Fruit fly (Drosophila melanogaster) whole organism, embryonic: ENCODE results near the gene MESR3.

Source experiments
- Atf-2 ChIP-seq: fragments of 200-800 bp; sonication (Bioruptor generic); optimal IDR thresholded peaks from 2 replicates; lab custom pipeline; 2016; ENCODE audit warnings: missing biosample characterization, missing genetic modification characterization
- BEAF-32 ChIP-seq: fragments of 200-800 bp; sonication (Bioruptor generic); optimal IDR thresholded peaks from 3 replicates; lab custom pipeline; 2017; ENCODE audit warnings: missing biosample characterization, missing genetic modification characterization, mild to moderate bottlenecking, moderate library complexity, missing genetic modification reagents
- Bdp1 ChIP-seq: fragments of 200-800 bp; sonication (Bioruptor generic); optimal IDR thresholded peaks from 3 replicates; lab custom pipeline; 2016; ENCODE audit warnings: missing biosample characterization, missing genetic modification characterization
- CG11504 ChIP-seq: fragments of 200-800 bp; sonication (Bioruptor generic); optimal IDR thresholded peaks from 3 replicates; lab custom pipeline; 2019; ENCODE audit warnings: missing biosample characterization, mild to moderate bottlenecking, missing genetic modification characterization, moderate library complexity
- CG11723 ChIP-seq: fragments of 200-800 bp; sonication (Bioruptor generic); optimal IDR thresholded peaks from 2 replicates; lab custom pipeline; 2017; ENCODE audit warnings: missing biosample characterization, mild to moderate bottlenecking, missing genetic modification characterization
- CG12659 ChIP-seq: fragments of 200-800 bp; sonication (Bioruptor generic); optimal IDR thresholded peaks from 3 replicates; lab custom pipeline; 2017; ENCODE audit warnings: mild to moderate bottlenecking, missing biosample characterization, missing genetic modification reagents, missing genetic modification characterization
- CG13775 ChIP-seq: fragments of 200-800 bp; sonication (Bioruptor generic); optimal IDR thresholded peaks from 3 replicates; lab custom pipeline; 2017; ENCODE audit warnings: missing biosample characterization, mild to moderate bottlenecking, missing genetic modification characterization
- CG17186 ChIP-seq: fragments of 200-800 bp; sonication (Bioruptor generic); optimal IDR thresholded peaks from 3 replicates; lab custom pipeline; 2017; ENCODE audit warnings: missing biosample characterization, missing genetic modification reagents, missing genetic modification characterization
- CG17802 ChIP-seq: fragments of 200-800 bp; sonication (Bioruptor generic); optimal IDR thresholded peaks from 2 replicates; lab custom pipeline; 2018; ENCODE audit warnings: missing biosample characterization, mild to moderate bottlenecking, missing genetic modification characterization, moderate library complexity
- CG3163 ChIP-seq: fragments of 200-800 bp; sonication (Bioruptor generic); optimal IDR thresholded peaks from 3 replicates; lab custom pipeline; 2016; ENCODE audit warnings: missing biosample characterization, missing genetic modification characterization
- CG33557 ChIP-seq: fragments of 200-800 bp; sonication (Bioruptor generic); optimal IDR thresholded peaks from 2 replicates; lab custom pipeline; 2019; ENCODE audit warnings: missing biosample characterization, mild to moderate bottlenecking, missing genetic modification characterization, moderate library complexity
- CG34422 ChIP-seq: fragments of 200-800 bp; sonication (Bioruptor generic); IDR thresholded peaks from 3 replicates; pipeline ENCODE4 v1.3.6; 2022; ENCODE audit warnings: missing biosample characterization, missing genetic modification characterization
- CG4404 ChIP-seq: fragments of 200-800 bp; sonication (Bioruptor generic); IDR thresholded peaks from 2 replicates; pipeline ENCODE4 v1.3.6; 2022; ENCODE audit warnings: missing biosample characterization, missing genetic modification characterization
- CG4424 ChIP-seq: fragments of 200-800 bp; sonication (Bioruptor generic); optimal IDR thresholded peaks from 3 replicates; lab custom pipeline; 2016; ENCODE audit warnings: missing biosample characterization, missing genetic modification characterization
- CG8089 ChIP-seq: fragments of 200-800 bp; sonication (Bioruptor generic); optimal IDR thresholded peaks from 3 replicates; lab custom pipeline; 2016; ENCODE audit warnings: missing biosample characterization, missing genetic modification characterization
- CG8478 ChIP-seq: fragments of >200 bp; optimal IDR thresholded peaks from 2 replicates; lab custom pipeline; 2018
- CG8944 ChIP-seq: fragments of 200-800 bp; sonication (Bioruptor generic); optimal IDR thresholded peaks from 3 replicates; lab custom pipeline; 2016; ENCODE audit warnings: missing biosample characterization, missing genetic modification characterization
- CrebB ChIP-seq: fragments of 200-800 bp; sonication (Bioruptor generic); optimal IDR thresholded peaks from 3 replicates; lab custom pipeline; 2018; ENCODE audit warnings: missing biosample characterization, mild to moderate bottlenecking, missing genetic modification characterization
- D19B ChIP-seq: fragments of 200-800 bp; sonication (Bioruptor generic); optimal IDR thresholded peaks from 2 replicates; lab custom pipeline; 2017; ENCODE audit warnings: missing biosample characterization, mild to moderate bottlenecking, missing genetic modification characterization
- Drgx ChIP-seq: fragments of 200-800 bp; sonication (Bioruptor generic); IDR thresholded peaks from 2 replicates; pipeline ENCODE4 v1.3.6; 2022; ENCODE audit warnings: missing biosample characterization, missing genetic modification characterization
- Lhr ChIP-seq: fragments of 200-800 bp; sonication (Bioruptor generic); optimal IDR thresholded peaks from 3 replicates; lab custom pipeline; 2017; ENCODE audit warnings: mild to moderate bottlenecking, missing biosample characterization, missing genetic modification reagents, missing genetic modification characterization
- Mad ChIP-seq: fragments of 200-800 bp; sonication (Bioruptor generic); optimal IDR thresholded peaks from 2 replicates; lab custom pipeline; 2016; ENCODE audit warnings: missing biosample characterization, missing genetic modification characterization
- PHDP ChIP-seq: fragments of 200-800 bp; sonication (Bioruptor generic); optimal IDR thresholded peaks from 3 replicates; lab custom pipeline; 2018; ENCODE audit warnings: missing biosample characterization, mild to moderate bottlenecking, missing genetic modification characterization, moderate library complexity
- Side ChIP-seq: fragments of 200-800 bp; sonication (Bioruptor generic); optimal IDR thresholded peaks from 2 replicates; lab custom pipeline; 2016; ENCODE audit warnings: missing biosample characterization, missing genetic modification characterization
- Sry-β ChIP-seq: fragments of 200-800 bp; sonication (Bioruptor generic); optimal IDR thresholded peaks from 2 replicates; lab custom pipeline; 2018; ENCODE audit warnings: missing biosample characterization, mild to moderate bottlenecking, missing genetic modification characterization, moderate library complexity
- Sry-δ ChIP-seq: fragments of 200-800 bp; sonication (Bioruptor generic); optimal IDR thresholded peaks from 2 replicates; lab custom pipeline; 2016; ENCODE audit warnings: missing biosample characterization, missing genetic modification characterization
- Tbp ChIP-seq: fragments of >200 bp; optimal IDR thresholded peaks from 2 replicates; lab custom pipeline; 2018; ENCODE audit warnings: missing biosample characterization, missing genetic modification characterization
- Trl ChIP-seq, 3 experiments: fragments of >200 bp in 2 of 3; fragments of 200-800 bp in 1 of 3; sonication (Bioruptor generic) in 1 of 3; optimal IDR thresholded peaks; 2 replicates in 1 of 3; 3 replicates in 2 of 3; lab custom pipeline; 2016 to 2017; ENCODE audit warnings: missing biosample characterization in 1 of 3, missing genetic modification characterization in 1 of 3
- bsh ChIP-seq, 2 experiments: fragments of 200-800 bp; sonication (Bioruptor generic); optimal IDR thresholded peaks; 2 replicates each; lab custom pipeline; 2017 to 2018; ENCODE audit warnings: mild to moderate bottlenecking in 2 of 2, missing biosample characterization in 2 of 2, missing genetic modification characterization in 2 of 2, moderate library complexity in 1 of 2
- dan ChIP-seq: fragments of 200-800 bp; sonication (Bioruptor generic); IDR thresholded peaks from 2 replicates; pipeline ENCODE4 v1.3.6; 2022; ENCODE audit warnings: missing biosample characterization, missing genetic modification characterization
- dmrt99B ChIP-seq: fragments of 200-800 bp; sonication (Bioruptor generic); optimal IDR thresholded peaks from 2 replicates; lab custom pipeline; 2018; ENCODE audit warnings: missing biosample characterization, mild to moderate bottlenecking, missing genetic modification characterization, moderate library complexity
- gro ChIP-seq: fragments of 200-800 bp; sonication (Bioruptor generic); optimal IDR thresholded peaks from 2 replicates; lab custom pipeline; 2016; ENCODE audit warnings: missing biosample characterization, missing genetic modification characterization
- gt ChIP-seq: fragments of 200-800 bp; sonication (Bioruptor generic); IDR thresholded peaks from 2 replicates; pipeline ENCODE4 v1.3.6; 2022; ENCODE audit warnings: missing biosample characterization, missing genetic modification characterization
- kah ChIP-seq: fragments of 200-800 bp; sonication (Bioruptor generic); optimal IDR thresholded peaks from 2 replicates; lab custom pipeline; 2018; ENCODE audit warnings: missing biosample characterization, mild to moderate bottlenecking, missing genetic modification characterization
- ken ChIP-seq: fragments of 200-800 bp; sonication (Bioruptor generic); IDR thresholded peaks from 3 replicates; pipeline ENCODE4 v1.3.6; 2022; ENCODE audit warnings: missing biosample characterization, missing genetic modification characterization
- lola ChIP-seq, 3 experiments: fragments of >200 bp in 2 of 3; fragments of 200-800 bp in 1 of 3; sonication (Bioruptor generic) in 1 of 3; optimal IDR thresholded peaks; 2 replicates each; lab custom pipeline; 2017 to 2019; ENCODE audit warnings: missing biosample characterization in 3 of 3, missing genetic modification characterization in 3 of 3, mild to moderate bottlenecking in 1 of 3, moderate library complexity in 1 of 3
- luna ChIP-seq: fragments of 200-800 bp; sonication (Bioruptor generic); optimal IDR thresholded peaks from 2 replicates; lab custom pipeline; 2016; ENCODE audit warnings: missing biosample characterization, missing genetic modification characterization
- maf-S ChIP-seq: fragments of 200-800 bp; sonication (Bioruptor generic); optimal IDR thresholded peaks from 2 replicates; lab custom pipeline; 2016; ENCODE audit warnings: missing biosample characterization, missing genetic modification characterization
- mam ChIP-seq: fragments of 200-800 bp; sonication (Bioruptor generic); optimal IDR thresholded peaks from 3 replicates; lab custom pipeline; 2016; ENCODE audit warnings: missing biosample characterization, missing genetic modification characterization
- nerfin-2 ChIP-seq: fragments of 200-800 bp; sonication (Bioruptor generic); IDR thresholded peaks from 2 replicates; pipeline ENCODE4 v1.3.6; 2022; ENCODE audit warnings: missing biosample characterization, missing genetic modification characterization; ENCODE audit not compliant: partially characterized antibody
- org-1 ChIP-seq: fragments of 200-800 bp; sonication (Bioruptor generic); optimal IDR thresholded peaks from 2 replicates; lab custom pipeline; 2017; ENCODE audit warnings: missing biosample characterization, missing genetic modification characterization
- pb ChIP-seq: fragments of 200-800 bp; sonication (Bioruptor generic); optimal IDR thresholded peaks from 3 replicates; lab custom pipeline; 2016; ENCODE audit warnings: missing biosample characterization, missing genetic modification characterization
- pho ChIP-seq: fragments of 200-800 bp; sonication (Bioruptor generic); optimal IDR thresholded peaks from 2 replicates; lab custom pipeline; 2016; ENCODE audit warnings: missing biosample characterization, missing genetic modification characterization
- pita ChIP-seq: fragments of 200-800 bp; sonication (Bioruptor generic); optimal IDR thresholded peaks from 2 replicates; lab custom pipeline; 2017; ENCODE audit warnings: missing biosample characterization, mild to moderate bottlenecking, missing genetic modification characterization
- pum ChIP-seq: fragments of 200-800 bp; sonication (Bioruptor generic); optimal IDR thresholded peaks from 2 replicates; lab custom pipeline; 2016; ENCODE audit warnings: missing biosample characterization, missing genetic modification characterization
- ranshi ChIP-seq: fragments of 200-800 bp; sonication (Bioruptor generic); IDR thresholded peaks from 2 replicates; pipeline ENCODE4 v1.3.6; 2022; ENCODE audit warnings: missing biosample characterization, missing genetic modification characterization
- sens ChIP-seq: fragments of 200-800 bp; sonication (Bioruptor generic); peaks from one replicate; lab custom pipeline; 2016; ENCODE audit warnings: missing biosample characterization, missing genetic modification characterization
- sens-2 ChIP-seq: fragments of 200-800 bp; sonication (Bioruptor generic); IDR thresholded peaks from 2 replicates; pipeline ENCODE4 v1.3.6; 2022; ENCODE audit warnings: missing biosample characterization, missing genetic modification characterization
- sisA ChIP-seq: fragments of 200-800 bp; sonication (Bioruptor generic); IDR thresholded peaks from 2 replicates; pipeline ENCODE4 v1.3.6; 2022; ENCODE audit warnings: missing biosample characterization, missing genetic modification characterization
- tgo ChIP-seq: fragments of 200-800 bp; sonication (Bioruptor generic); IDR thresholded peaks from 3 replicates; pipeline ENCODE4 v1.3.6; 2022; ENCODE audit warnings: missing biosample characterization, missing genetic modification characterization
- zf30C ChIP-seq: fragments of 200-800 bp; sonication (Bioruptor generic); optimal IDR thresholded peaks from 3 replicates; lab custom pipeline; 2018; ENCODE audit warnings: missing biosample characterization, mild to moderate bottlenecking, missing genetic modification characterization

Gene MESR3

DNA sequence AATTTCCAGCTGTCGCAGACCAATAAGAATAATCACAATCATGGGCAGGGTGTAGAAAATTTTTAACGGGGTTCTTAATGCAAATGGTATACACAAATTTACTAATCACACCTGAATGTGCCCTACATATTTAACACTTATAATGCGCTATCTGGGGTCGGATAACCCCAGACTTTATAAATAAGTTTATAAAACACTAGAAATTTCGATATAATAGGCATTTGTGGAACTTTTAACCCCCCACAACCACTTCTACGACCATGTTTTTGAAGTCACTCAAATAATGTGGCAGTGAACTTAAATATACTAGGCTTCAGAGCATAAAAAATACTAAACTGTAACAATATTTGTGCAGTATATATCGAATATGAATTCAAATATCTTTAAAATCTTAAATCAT lies 12.1 kb upstream of the MESR3 start, which contains the start of gene CG10413 (continued):
- TF ChIP-seq CG13775 (GFP tag; lab: Kevin White, UChicago) (peak; percentile 98), Sry-δ (GFP tag; lab: Kevin White, UChicago) (peak; percentile 72), maf-S (GFP tag; lab: Kevin White, UChicago) (peak; percentile 98), CG4404 (peak; percentile 97), CG8089 (peak; percentile 96), ken (GFP tag; lab: Robert Waterston, UW) (peak; percentile 95), CG11723 (GFP tag; lab: Kevin White, UChicago) (peak; percentile 96), pho (GFP tag; lab: Kevin White, UChicago) (peak; percentile 98), CG8478 (no peak), tgo (GFP tag; lab: Robert Waterston, UW) (peak; percentile 98), mam (GFP tag; lab: Kevin White, UChicago) (peak; percentile 99), Side (GFP tag; lab: Kevin White, UChicago) (peak; percentile 98), sens (GFP tag; lab: Kevin White, UChicago) (peak; percentile 100), gro (GFP tag; lab: Kevin White, UChicago) (peak; percentile 98), Lhr (GFP tag; lab: Kevin White, UChicago) (peak; percentile 91), CG8944 (GFP tag; lab: Kevin White, UChicago) (peak; percentile 98), CG34422 (GFP tag; lab: Robert Waterston, UW) (peak; percentile 98; the same call in 2 of the 3 replicates), Drgx (GFP tag; lab: Robert Waterston, UW) (peak; percentile 97), CG17802 (tag; lab: Kevin White, UChicago) (peak; percentile 86), PHDP (tag; lab: Kevin White, UChicago) (peak; percentile 99), Trl (optimal IDR thresholded peaks at IDR 0.05; lab: Kevin White, UChicago) (no peak), Trl (GFP tag; optimal IDR thresholded peaks at IDR 0.05; lab: Kevin White, UChicago) (peak; percentile 99), CrebB (tag; lab: Kevin White, UChicago) (peak; percentile 96), CG33557 (GFP tag; lab: Kevin White, UChicago) (peak; percentile 97), zf30C (GFP tag; lab: Kevin White, UChicago) (peak; percentile 60), kah (peak; percentile 95), nerfin-2 (GFP tag; lab: Robert Waterston, UW) (no peak), Bdp1 (GFP tag; lab: Kevin White, UChicago) (peak; percentile 93), pum (GFP tag; lab: Kevin White, UChicago) (peak; percentile 98), gt (GFP tag; lab: Robert Waterston, UW) (peak; percentile 85), CG3163 (peak; percentile 87), Mad (peak; percentile 97), CG12659 (GFP tag; lab: Kevin White, UChicago) (peak; percentile 99), lola (GFP tag; optimal IDR thresholded peaks at IDR 0.05; lab: Kevin White, UChicago) (peak in 1 of 3 experiments; percentile 97), pita (GFP tag; lab: Kevin White, UChicago) (no peak), luna (GFP tag; lab: Kevin White, UChicago) (peak; percentile 97), sens-2 (GFP tag; lab: Robert Waterston, UW) (peak; percentile 81), dmrt99B (tag; lab: Kevin White, UChicago) (peak; percentile 97), org-1 (peak; percentile 95), bsh (GFP tag; optimal IDR thresholded peaks at IDR 0.05; lab: Kevin White, UChicago) (peak; percentile 94 to 98), CG11504 (peak; percentile 97), ranshi (peak; percentile 94), Atf-2 (GFP tag; lab: Kevin White, UChicago) (peak; percentile 98), CG4424 (GFP tag; lab: Kevin White, UChicago) (peak; percentile 98), sisA (GFP tag; lab: Robert Waterston, UW) (peak; percentile 98), Tbp (GFP tag; lab: Kevin White, UChicago) (no peak), D19B (GFP tag; lab: Kevin White, UChicago) (peak; percentile 93), pb (GFP tag; lab: Kevin White, UChicago) (peak; percentile 90), CG17186 (peak; percentile 87), BEAF-32 (GFP tag; lab: Kevin White, UChicago) (peak; percentile 70), dan (no peak; the same call in 1 of the 2 replicates), Sry-β (GFP tag; lab: Kevin White, UChicago) (peak; percentile 61)
